Fruit fly (Drosophila melanogaster) whole organism, embryonic: ENCODE results near the gene CG6959.
A peak's percentile ranks its signal among the peaks of the same experiment; 100 is the strongest.

Source experiments
- CG10959 ChIP-seq: fragments of 200-800 bp; sonication (Bioruptor generic); IDR thresholded peaks from 2 replicates; pipeline ENCODE4 v1.3.6; 2022; ENCODE audit warnings: missing biosample characterization, missing genetic modification characterization
- CG10979 ChIP-seq: fragments of 200-800 bp; sonication (Bioruptor generic); optimal IDR thresholded peaks from 2 replicates; lab custom pipeline; 2018; ENCODE audit warnings: missing biosample characterization, mild to moderate bottlenecking, missing genetic modification characterization, moderate library complexity
- CG11456 ChIP-seq: fragments of 200-800 bp; sonication (Bioruptor generic); IDR thresholded peaks from 3 replicates; pipeline ENCODE4 v1.3.6; 2022; ENCODE audit warnings: missing biosample characterization, missing genetic modification characterization
- CG1233 ChIP-seq: fragments of 200-800 bp; sonication (Bioruptor generic); optimal IDR thresholded peaks from 4 replicates; lab custom pipeline; 2018; ENCODE audit warnings: missing biosample characterization, mild to moderate bottlenecking, missing genetic modification characterization
- CG15601 ChIP-seq: fragments of 200-800 bp; sonication (Bioruptor generic); optimal IDR thresholded peaks from 3 replicates; lab custom pipeline; 2019; ENCODE audit warnings: missing biosample characterization, mild to moderate bottlenecking, missing genetic modification characterization, moderate library complexity
- CG1603 ChIP-seq: fragments of 200-800 bp; sonication (Bioruptor generic); optimal IDR thresholded peaks from 2 replicates; lab custom pipeline; 2019; ENCODE audit warnings: missing biosample characterization, mild to moderate bottlenecking, missing genetic modification characterization, moderate library complexity
- CG18476 ChIP-seq: fragments of 200-800 bp; sonication (Bioruptor generic); optimal IDR thresholded peaks from 2 replicates; lab custom pipeline; 2016; ENCODE audit warnings: missing biosample characterization, mild to moderate bottlenecking, missing genetic modification characterization
- CG2120 ChIP-seq: fragments of 200-800 bp; sonication (Bioruptor generic); optimal IDR thresholded peaks from 3 replicates; lab custom pipeline; 2016; ENCODE audit warnings: missing biosample characterization, missing genetic modification characterization
- CG31365 ChIP-seq: fragments of 200-800 bp; sonication (Bioruptor generic); optimal IDR thresholded peaks from 2 replicates; lab custom pipeline; 2018; ENCODE audit warnings: missing biosample characterization, mild to moderate bottlenecking, missing genetic modification characterization
- CG32532 ChIP-seq: fragments of 200-800 bp; sonication (Bioruptor generic); IDR thresholded peaks from 2 replicates; pipeline ENCODE4 v1.3.6; 2022; ENCODE audit warnings: missing biosample characterization, missing genetic modification characterization
- CG3407 ChIP-seq: fragments of 200-800 bp; sonication (Bioruptor generic); optimal IDR thresholded peaks from 2 replicates; lab custom pipeline; 2018; ENCODE audit warnings: missing biosample characterization, mild to moderate bottlenecking, missing genetic modification characterization
- CG34376 ChIP-seq: fragments of 200-800 bp; sonication (Bioruptor generic); optimal IDR thresholded peaks from 2 replicates; lab custom pipeline; 2018; ENCODE audit warnings: missing biosample characterization, mild to moderate bottlenecking, missing genetic modification characterization
- CG3847 ChIP-seq: fragments of 200-800 bp; sonication (Bioruptor generic); IDR thresholded peaks from 2 replicates; pipeline ENCODE4 v1.3.6; 2022; ENCODE audit warnings: missing biosample characterization, missing genetic modification characterization
- CG7786 ChIP-seq: fragments of 200-800 bp; sonication (Bioruptor generic); optimal IDR thresholded peaks from 2 replicates; lab custom pipeline; 2016; ENCODE audit warnings: missing biosample characterization, missing genetic modification characterization
- CG7839 ChIP-seq: fragments of 200-800 bp; sonication (Bioruptor generic); optimal IDR thresholded peaks from 3 replicates; lab custom pipeline; 2018; ENCODE audit warnings: missing biosample characterization, mild to moderate bottlenecking, missing genetic modification characterization, moderate library complexity
- CG8089 ChIP-seq: fragments of 200-800 bp; sonication (Bioruptor generic); optimal IDR thresholded peaks from 3 replicates; lab custom pipeline; 2016; ENCODE audit warnings: missing biosample characterization, missing genetic modification characterization
- CG8281 ChIP-seq: fragments of 200-800 bp; sonication (Bioruptor generic); optimal IDR thresholded peaks from 2 replicates; lab custom pipeline; 2018; ENCODE audit warnings: missing biosample characterization, mild to moderate bottlenecking, missing genetic modification characterization, moderate library complexity
- D19B ChIP-seq: fragments of 200-800 bp; sonication (Bioruptor generic); optimal IDR thresholded peaks from 2 replicates; lab custom pipeline; 2017; ENCODE audit warnings: missing biosample characterization, mild to moderate bottlenecking, missing genetic modification characterization
- Dref ChIP-seq: fragments of 200-800 bp; sonication (Bioruptor generic); IDR thresholded peaks from 2 replicates; pipeline ENCODE4 v1.3.6; 2022; ENCODE audit warnings: missing biosample characterization, missing genetic modification characterization
- Hr51 ChIP-seq, 2 experiments: fragments of 200-800 bp; sonication (Bioruptor generic); optimal IDR thresholded peaks; 2 replicates in 1 of 2; 3 replicates in 1 of 2; lab custom pipeline; 2016 to 2018; ENCODE audit warnings: missing biosample characterization in 2 of 2, missing genetic modification characterization in 2 of 2, mild to moderate bottlenecking in 1 of 2, moderate library complexity in 1 of 2
- Lim3 ChIP-seq: fragments of 200-800 bp; sonication (Bioruptor generic); IDR thresholded peaks from 2 replicates; pipeline ENCODE4 v1.3.6; 2022; ENCODE audit warnings: missing biosample characterization, missing genetic modification characterization
- Meics ChIP-seq: fragments of 200-800 bp; sonication (Bioruptor generic); optimal IDR thresholded peaks from 2 replicates; lab custom pipeline; 2017; ENCODE audit warnings: missing biosample characterization, mild to moderate bottlenecking, missing genetic modification characterization
- Oaz ChIP-seq: fragments of 200-800 bp; sonication (Bioruptor generic); IDR thresholded peaks from 2 replicates; pipeline ENCODE4 v1.3.6; 2022; ENCODE audit warnings: missing biosample characterization, missing genetic modification characterization
- Optix ChIP-seq: fragments of 200-800 bp; sonication (Bioruptor generic); IDR thresholded peaks from 3 replicates; pipeline ENCODE4 v1.3.6; 2022; ENCODE audit warnings: missing biosample characterization, missing genetic modification characterization
- Sox102F ChIP-seq: fragments of 200-800 bp; sonication (Bioruptor generic); optimal IDR thresholded peaks from 2 replicates; lab custom pipeline; 2018; ENCODE audit warnings: missing biosample characterization, mild to moderate bottlenecking, missing genetic modification characterization, moderate library complexity
- Taf1 ChIP-seq: fragments of 200-800 bp; sonication (Bioruptor generic); IDR thresholded peaks from 2 replicates; pipeline ENCODE4 v1.3.6; 2022; ENCODE audit warnings: missing biosample characterization, missing genetic modification characterization
- ap ChIP-seq: fragments of 200-800 bp; sonication (Bioruptor generic); IDR thresholded peaks from 2 replicates; pipeline ENCODE4 v1.3.6; 2022; ENCODE audit warnings: missing biosample characterization, missing genetic modification characterization
- ara ChIP-seq: fragments of 200-800 bp; sonication (Bioruptor generic); IDR thresholded peaks from 2 replicates; pipeline ENCODE4 v1.3.6; 2022; ENCODE audit warnings: missing biosample characterization, missing genetic modification characterization
- chn ChIP-seq: fragments of 200-800 bp; sonication (Bioruptor generic); optimal IDR thresholded peaks from 2 replicates; lab custom pipeline; 2016; ENCODE audit warnings: missing biosample characterization, missing genetic modification characterization
- ci ChIP-seq: fragments of 200-800 bp; sonication (Bioruptor generic); IDR thresholded peaks from 3 replicates; pipeline ENCODE4 v1.3.6; 2022; ENCODE audit warnings: missing biosample characterization, missing genetic modification characterization
- dimm ChIP-seq: fragments of 200-800 bp; sonication (Bioruptor generic); IDR thresholded peaks from 2 replicates; pipeline ENCODE4 v1.3.6; 2022; ENCODE audit warnings: missing biosample characterization, missing genetic modification characterization
- dysf ChIP-seq: fragments of 200-800 bp; sonication (Bioruptor generic); IDR thresholded peaks from 3 replicates; pipeline ENCODE4 v1.3.6; 2022; ENCODE audit warnings: missing biosample characterization, missing genetic modification characterization
- emc ChIP-seq: fragments of 200-800 bp; sonication (Bioruptor generic); optimal IDR thresholded peaks from 2 replicates; lab custom pipeline; 2016; ENCODE audit warnings: missing biosample characterization, missing genetic modification characterization
- ems ChIP-seq: fragments of 200-800 bp; sonication (Bioruptor generic); optimal IDR thresholded peaks from 3 replicates; lab custom pipeline; 2016; ENCODE audit warnings: missing biosample characterization, missing genetic modification characterization
- exex ChIP-seq: fragments of 200-800 bp; sonication (Bioruptor generic); optimal IDR thresholded peaks from 4 replicates; lab custom pipeline; 2018; ENCODE audit warnings: missing biosample characterization, mild to moderate bottlenecking, missing genetic modification characterization, moderate library complexity
- fd3F ChIP-seq: fragments of 200-800 bp; sonication (Bioruptor generic); optimal IDR thresholded peaks from 2 replicates; lab custom pipeline; 2018; ENCODE audit warnings: missing biosample characterization, mild to moderate bottlenecking, missing genetic modification characterization, moderate library complexity
- gcm2 ChIP-seq: fragments of 200-800 bp; sonication (Bioruptor generic); optimal IDR thresholded peaks from 2 replicates; lab custom pipeline; 2016; ENCODE audit warnings: missing biosample characterization, missing genetic modification characterization
- lab ChIP-seq: fragments of 200-800 bp; sonication (Bioruptor generic); optimal IDR thresholded peaks from 3 replicates; lab custom pipeline; 2017; ENCODE audit warnings: missing biosample characterization, missing genetic modification characterization, mild to moderate bottlenecking, moderate library complexity, missing genetic modification reagents
- odd ChIP-seq: fragments of 200-800 bp; sonication (Bioruptor generic); optimal IDR thresholded peaks from 2 replicates; lab custom pipeline; 2017; ENCODE audit warnings: missing biosample characterization, mild to moderate bottlenecking, missing genetic modification characterization
- phol ChIP-seq: fragments of 200-800 bp; sonication (Bioruptor generic); optimal IDR thresholded peaks from 3 replicates; lab custom pipeline; 2018; ENCODE audit warnings: missing biosample characterization, mild to moderate bottlenecking, missing genetic modification characterization, moderate library complexity
- prd ChIP-seq, 3 experiments: fragments of >200 bp in 2 of 3; fragments of 200-800 bp in 1 of 3; sonication (Bioruptor generic) in 1 of 3; optimal IDR thresholded peaks in 2 of 3; IDR thresholded peaks in 1 of 3; 2 replicates in 2 of 3; 3 replicates in 1 of 3; pipeline versions ENCODE4 v1.3.6 to Lab custom; 2017 to 2022; ENCODE audit warnings: missing biosample characterization in 1 of 3, missing genetic modification characterization in 1 of 3
- pros ChIP-seq: fragments of 200-800 bp; sonication (Bioruptor generic); optimal IDR thresholded peaks from 3 replicates; lab custom pipeline; 2019; ENCODE audit warnings: missing biosample characterization, mild to moderate bottlenecking, missing genetic modification characterization, moderate library complexity
- row ChIP-seq: fragments of 200-800 bp; sonication (Bioruptor generic); IDR thresholded peaks from 3 replicates; pipeline ENCODE4 v1.3.6; 2022; ENCODE audit warnings: missing biosample characterization, missing genetic modification characterization
- salm ChIP-seq: fragments of 200-800 bp; sonication (Bioruptor generic); optimal IDR thresholded peaks from 2 replicates; lab custom pipeline; 2018; ENCODE audit warnings: missing biosample characterization, mild to moderate bottlenecking, missing genetic modification characterization
- sd ChIP-seq: fragments of 200-800 bp; sonication (Bioruptor generic); optimal IDR thresholded peaks from 3 replicates; lab custom pipeline; 2018; ENCODE audit warnings: missing biosample characterization, mild to moderate bottlenecking, missing genetic modification characterization, moderate library complexity
- seq ChIP-seq: fragments of 200-800 bp; sonication (Bioruptor generic); IDR thresholded peaks from 2 replicates; pipeline ENCODE4 v1.3.6; 2022; ENCODE audit warnings: missing biosample characterization, missing genetic modification characterization
- tap ChIP-seq: fragments of 200-800 bp; optimal IDR thresholded peaks from 3 replicates; lab custom pipeline; 2019; ENCODE audit warnings: missing biosample characterization, mild to moderate bottlenecking, missing genetic modification characterization, moderate library complexity
- tio ChIP-seq: fragments of 200-800 bp; sonication (Bioruptor generic); optimal IDR thresholded peaks from 2 replicates; lab custom pipeline; 2017; ENCODE audit warnings: missing biosample characterization, missing genetic modification characterization, inconsistent platforms
- vfl ChIP-seq: fragments of 200-800 bp; sonication (Bioruptor generic); optimal IDR thresholded peaks from 2 replicates; lab custom pipeline; 2016; ENCODE audit warnings: missing biosample characterization, missing genetic modification characterization

The CG6959 gene

dm6 chr3R:11809620-11810019 is 59.6 kb downstream of the CG6959 start (continued):
- TF ChIP-seq odd (GFP tag; lab: Kevin White, UChicago) (peak; percentile 49), Lim3 (no peak), salm (peak; percentile 75), CG15601 (tag; lab: Kevin White, UChicago) (peak; percentile 65), tap (tag; lab: Kevin White, UChicago) (peak; percentile 69), CG1233 (peak; percentile 35), seq (peak; percentile 13; the same call in 1 of the 2 replicates), CG31365 (tag; lab: Kevin White, UChicago) (peak; percentile 45), CG1603 (peak; percentile 73), gcm2 (GFP tag; lab: Kevin White, UChicago) (no peak), vfl (no peak), CG3407 (GFP tag; lab: Kevin White, UChicago) (peak; percentile 9), CG10959 (no peak), CG7786 (no peak), Sox102F (GFP tag; lab: Kevin White, UChicago) (peak; percentile 41), CG2120 (no peak), CG34376 (GFP tag; lab: Kevin White, UChicago) (peak; percentile 71), emc (no peak), fd3F (GFP tag; lab: Kevin White, UChicago) (peak; percentile 49), dimm (GFP tag; lab: Robert Waterston, UW) (no peak), CG8281 (tag; lab: Kevin White, UChicago) (peak; percentile 64)

dm6 chr3R:11807641-11808040 is 61.6 kb downstream of the CG6959 start:
- TF ChIP-seq exex (peak; percentile 58), D19B (GFP tag; lab: Kevin White, UChicago) (peak; percentile 17), Dref (GFP tag; lab: Robert Waterston, UW) (no peak), row (GFP tag; lab: Robert Waterston, UW) (peak; percentile 27; the same call in 2 of the 3 replicates), CG31365 (tag; lab: Kevin White, UChicago) (peak; percentile 91), pros (no peak), ap (GFP tag; lab: Robert Waterston, UW) (no peak), CG3847 (GFP tag; lab: Robert Waterston, UW) (no peak), ara (GFP tag; lab: Robert Waterston, UW) (no peak), sd (tag; lab: Kevin White, UChicago) (peak; percentile 9), Taf1 (no peak)

- TF ChIP-seq CG18476 (GFP tag; lab: Kevin White, UChicago) (peak; percentile 13), chn (peak; percentile 24), CG11456 (GFP tag; lab: Robert Waterston, UW) (no peak), Hr51 (GFP tag; optimal IDR thresholded peaks at IDR 0.05; lab: Kevin White, UChicago) (peak in 1 of 2 experiments; percentile 45), CG8089 (GFP tag; lab: Kevin White, UChicago) (peak; percentile 14), CG1603 (peak; percentile 61), lab (peak; percentile 25), Oaz (GFP tag; lab: Robert Waterston, UW) (0 out of 2 replicates have a peak, but pooled peaks have one; percentile 41), phol (peak; percentile 44), ci (GFP tag; lab: Robert Waterston, UW) (0 out of 3 replicates have a peak, but pooled peaks have one; percentile 40), tio (GFP tag; lab: Kevin White, UChicago) (peak; percentile 12), CG7839 (tag; lab: Kevin White, UChicago) (peak; percentile 48), dysf (GFP tag; lab: Robert Waterston, UW) (peak; percentile 61; the same call in 2 of the 3 replicates), prd (optimal IDR thresholded peaks at IDR 0.05; lab: Kevin White, UChicago) (no peak), prd (GFP tag; IDR thresholded peaks at IDR 0.05; lab: Robert Waterston, UW) (peak; percentile 34; the same call in 1 of the 3 replicates), CG32532 (GFP tag; lab: Robert Waterston, UW) (peak; percentile 35; the same call in 1 of the 2 replicates), Optix (GFP tag; lab: Robert Waterston, UW) (0 out of 3 replicates have a peak, but pooled peaks have one; percentile 16), Meics (GFP tag; lab: Kevin White, UChicago) (peak; percentile 10), ems (GFP tag; lab: Kevin White, UChicago) (peak; percentile 15), CG10979 (tag; lab: Kevin White, UChicago) (peak; percentile 25)
Measured at dm6 chr3R:11806753-11807152, 62.5 kb downstream of the CG6959 start.
